Worm (Caenorhabditis elegans): Measurements from ENCODE around the gene pax-2.
"Not testable (repeated sequence)": the region's sequence is repeated elsewhere in the genome, so short reads cannot be mapped to it uniquely, and the experiment has no call there.

Gene pax-2

ce11 chrIV:4184767-4185166 is 19.4 kb downstream of the pax-2 start:
- TF ChIP-seq lsy-2 (tag; optimal IDR thresholded peaks at IDR 0.05) (peak; percentile 53 to 76), gmeb-1 (tag; optimal IDR thresholded peaks at IDR 0.05) (peak; percentile 48), F13H6.1 (tag; optimal IDR thresholded peaks at IDR 0.05) (peak; percentile 8), sma-3 (GFP tag; optimal IDR thresholded peaks at IDR 0.05) (peak; percentile 21), sma-9 (GFP tag; optimal IDR thresholded peaks at IDR 0.05) (peak; percentile 30)
- not testable (repeated sequence) for TF ChIP-seq sma-9 (tag; optimal IDR thresholded peaks at IDR 0.05)

ce11 chrIV:4180032-4180431 is 24.1 kb downstream of the pax-2 start:
- peak in 1 of 2 experiments; percentile 31 for TF ChIP-seq lsy-2 (tag; optimal IDR thresholded peaks at IDR 0.05)

ce11 chrIV:4178424-4178823 is 25.8 kb downstream of the pax-2 start, which contains the start of gene tsen-34:
Gene tsen-34 (plus strand): TSS chrIV:4178457.
- TF ChIP-seq mdl-1 (tag; optimal IDR thresholded peaks at IDR 0.05), result no peak
- no peak for TF ChIP-seq nhr-12 (tag; optimal IDR thresholded peaks at IDR 0.05)
- TF ChIP-seq ztf-4 (tag; optimal IDR thresholded peaks at IDR 0.05), result no peak

ce11 chrIV:4177560-4177959 is 26.6 kb downstream of the pax-2 start:
- TF ChIP-seq mbf-1 (tag; optimal IDR thresholded peaks at IDR 0.05) (no peak), nhr-129 (tag; optimal IDR thresholded peaks at IDR 0.05) (no peak), elt-1 (tag; optimal IDR thresholded peaks at IDR 0.05) (no peak), nhr-6 (tag; optimal IDR thresholded peaks at IDR 0.05) (no peak), aly-2 (tag; optimal IDR thresholded peaks at IDR 0.05) (no peak), ceh-82 (tag; optimal IDR thresholded peaks at IDR 0.05) (no peak), elt-3 (tag; optimal IDR thresholded peaks at IDR 0.05) (no peak), mab-5 (tag; optimal IDR thresholded peaks at IDR 0.05) (no peak)

- TF ChIP-seq nhr-25 (tag; optimal IDR thresholded peaks at IDR 0.05), result no peak
Measured at ce11 chrIV:4176659-4177058, 27.5 kb downstream of the pax-2 start.

- no peak for TF ChIP-seq sma-9 (GFP tag; optimal IDR thresholded peaks at IDR 0.05)
- no peak for TF ChIP-seq sma-9 (tag; optimal IDR thresholded peaks at IDR 0.05)
- no peak for TF ChIP-seq nhr-129 (tag; optimal IDR thresholded peaks at IDR 0.05)
- TF ChIP-seq mbf-1 (tag; optimal IDR thresholded peaks at IDR 0.05), result no peak
- no peak for TF ChIP-seq nhr-10 (tag; optimal IDR thresholded peaks at IDR 0.05)
- TF ChIP-seq mdl-1 (tag; optimal IDR thresholded peaks at IDR 0.05), result no peak
- no peak for TF ChIP-seq lin-11 (tag; optimal IDR thresholded peaks at IDR 0.05)
- TF ChIP-seq nhr-77 (tag; optimal IDR thresholded peaks at IDR 0.05), result no peak
- no peak for TF ChIP-seq lin-13 (GFP tag; optimal IDR thresholded peaks at IDR 0.05)
- no peak for TF ChIP-seq ama-1 (optimal IDR thresholded peaks at IDR 0.05)
- TF ChIP-seq Y55F3AM.14 (GFP tag; optimal IDR thresholded peaks at IDR 0.05), result no peak
- TF ChIP-seq mab-5 (tag; optimal IDR thresholded peaks at IDR 0.05), result no peak
- TF ChIP-seq lin-39 (tag; optimal IDR thresholded peaks at IDR 0.05), result no peak
- no peak for TF ChIP-seq F13H6.1 (tag; optimal IDR thresholded peaks at IDR 0.05)
- no peak for TF ChIP-seq ceh-82 (tag; optimal IDR thresholded peaks at IDR 0.05)
- no peak for TF ChIP-seq sma-3 (GFP tag; optimal IDR thresholded peaks at IDR 0.05)
- TF ChIP-seq ztf-11 (tag; optimal IDR thresholded peaks at IDR 0.05), result no peak
- no peak for TF ChIP-seq unc-55 (GFP tag; optimal IDR thresholded peaks at IDR 0.05)
- TF ChIP-seq skn-1 (tag; optimal IDR thresholded peaks at IDR 0.05), result no peak
Measured at ce11 chrIV:4176088-4176487, 28.1 kb downstream of the pax-2 start, which contains the start of gene dnj-15. Gene dnj-15 (plus strand): TSS chrIV:4176388.

- TF ChIP-seq nhr-11 (tag; optimal IDR thresholded peaks at IDR 0.05) (no peak), sem-4 (tag; optimal IDR thresholded peaks at IDR 0.05) (no peak), nhr-6 (tag; optimal IDR thresholded peaks at IDR 0.05) (no peak), ztf-4 (tag; optimal IDR thresholded peaks at IDR 0.05) (no peak), alr-1 (tag; optimal IDR thresholded peaks at IDR 0.05) (no peak), blmp-1 (tag; optimal IDR thresholded peaks at IDR 0.05; ENCODE audit: insufficient read depth) (no peak), crh-2 (tag; optimal IDR thresholded peaks at IDR 0.05) (no peak), lsy-2 (tag; optimal IDR thresholded peaks at IDR 0.05) (no peak), sma-3 (GFP tag; optimal IDR thresholded peaks at IDR 0.05) (no peak), nhr-10 (tag; optimal IDR thresholded peaks at IDR 0.05) (no peak), zag-1 (tag; optimal IDR thresholded peaks at IDR 0.05) (no peak), lin-11 (tag; optimal IDR thresholded peaks at IDR 0.05) (no peak), nhr-23 (tag; optimal IDR thresholded peaks at IDR 0.05) (no peak), sma-9 (GFP tag; optimal IDR thresholded peaks at IDR 0.05) (no peak), sma-9 (tag; optimal IDR thresholded peaks at IDR 0.05) (no peak), ceh-82 (tag; optimal IDR thresholded peaks at IDR 0.05) (no peak), C34F6.9 (tag; optimal IDR thresholded peaks at IDR 0.05) (no peak), R02D3.7 (tag; optimal IDR thresholded peaks at IDR 0.05) (no peak), nhr-237 (tag; optimal IDR thresholded peaks at IDR 0.05) (no peak), gmeb-1 (tag; optimal IDR thresholded peaks at IDR 0.05) (no peak)
Measured at ce11 chrIV:4173789-4174188, 30.4 kb downstream of the pax-2 start, which contains the start of gene rnp-3. Gene rnp-3 (plus strand): TSS chrIV:4174089.

All from whole organism, L2 larva.